Fruit fly (Drosophila melanogaster): ENCODE measurements around the gene pn.

The pn gene

dm6 chrX:2137587-2138341 is 43.2 kb upstream of the pn start (continued):
- TF ChIP-seq CG14710 (tag; optimal IDR thresholded peaks at IDR 0.05) (peak; percentile 98), Mrtf (GFP tag; IDR thresholded peaks at IDR 0.05) (peak; percentile 98), ara (GFP tag; IDR thresholded peaks at IDR 0.05) (peak; percentile 99), cato (GFP tag; optimal IDR thresholded peaks at IDR 0.05; ENCODE audit: borderline replicate concordance) (peak; percentile 97), CG6854 (GFP tag; optimal IDR thresholded peaks at IDR 0.05) (peak; percentile 99), Ptx1 (GFP tag; IDR thresholded peaks at IDR 0.05) (peak; percentile 99), Max (GFP tag; optimal IDR thresholded peaks at IDR 0.05) (peak; percentile 98), Chrac-16 (GFP tag; optimal IDR thresholded peaks at IDR 0.05) (peak; percentile 98), ash1 (GFP tag; optimal IDR thresholded peaks at IDR 0.05) (peak; percentile 85), CG32772 (GFP tag; IDR thresholded peaks at IDR 0.05) (peak; percentile 98), z (GFP tag; IDR thresholded peaks at IDR 0.05) (peak; percentile 79), CG17802 (tag; optimal IDR thresholded peaks at IDR 0.05) (peak; percentile 92), so (GFP tag; IDR thresholded peaks at IDR 0.05) (peak; percentile 99), H15 (GFP tag; IDR thresholded peaks at IDR 0.05) (peak; percentile 98), Gsc (GFP tag; IDR thresholded peaks at IDR 0.05) (peak; percentile 96), CG12299 (tag; optimal IDR thresholded peaks at IDR 0.05) (peak; percentile 99), CG5180 (GFP tag; optimal IDR thresholded peaks at IDR 0.05) (peak; percentile 93), vvl (GFP tag; IDR thresholded peaks at IDR 0.05) (peak; percentile 99), ttk (GFP tag; IDR thresholded peaks at IDR 0.05) (peak; percentile 98), seq (GFP tag; IDR thresholded peaks at IDR 0.05) (peak; percentile 99), fru (optimal IDR thresholded peaks at IDR 0.05) (no peak), Sin3A (optimal IDR thresholded peaks at IDR 0.05) (no peak), CG10979 (tag; optimal IDR thresholded peaks at IDR 0.05) (peak; percentile 99), CG31224 (GFP tag; IDR thresholded peaks at IDR 0.05) (peak; percentile 97), Jarid2 (GFP tag; optimal IDR thresholded peaks at IDR 0.05) (peak; percentile 91), Camta (GFP tag; optimal IDR thresholded peaks at IDR 0.05) (peak; percentile 96), Oaz (GFP tag; IDR thresholded peaks at IDR 0.05) (peak; percentile 99), mirr (GFP tag; optimal IDR thresholded peaks at IDR 0.05) (peak; percentile 97), Lpt (GFP tag; optimal IDR thresholded peaks at IDR 0.05) (no peak), pum (GFP tag; optimal IDR thresholded peaks at IDR 0.05) (peak; percentile 89), gro (GFP tag; optimal IDR thresholded peaks at IDR 0.05) (peak; percentile 92), CG6683 (GFP tag; optimal IDR thresholded peaks at IDR 0.05) (peak; percentile 99), exex (tag; optimal IDR thresholded peaks at IDR 0.05) (peak; percentile 93), Optix (GFP tag; IDR thresholded peaks at IDR 0.05) (peak; percentile 93), CG2199 (GFP tag; IDR thresholded peaks at IDR 0.05) (peak; percentile 97), slou (GFP tag; optimal IDR thresholded peaks at IDR 0.05) (peak; percentile 98), CG5953 (GFP tag; IDR thresholded peaks at IDR 0.05) (peak; percentile 96), cad (GFP tag; optimal IDR thresholded peaks at IDR 0.05) (no peak), CG11085 (GFP tag; IDR thresholded peaks at IDR 0.05) (peak; percentile 98), dmrt99B (tag; optimal IDR thresholded peaks at IDR 0.05) (peak; percentile 100), CG14667 (GFP tag; IDR thresholded peaks at IDR 0.05) (peak; percentile 98), hbn (GFP tag; IDR thresholded peaks at IDR 0.05; ENCODE audit: partially characterized antibody) (peak; percentile 15; the same call in 1 of the 2 replicates), vnd (GFP tag; IDR thresholded peaks at IDR 0.05; ENCODE audit: partially characterized antibody) (peak; percentile 80), da (GFP tag; optimal IDR thresholded peaks at IDR 0.05) (peak; percentile 84), CG16779 (GFP tag; IDR thresholded peaks at IDR 0.05) (peak; percentile 95), CG12071 (GFP tag; optimal IDR thresholded peaks at IDR 0.05) (peak; percentile 98), eyg (GFP tag; optimal IDR thresholded peaks at IDR 0.05) (peak; percentile 55), Hey (tag; optimal IDR thresholded peaks at IDR 0.05) (peak; percentile 94), Side (GFP tag; optimal IDR thresholded peaks at IDR 0.05) (peak; percentile 92), CG10959 (GFP tag; IDR thresholded peaks at IDR 0.05) (peak; percentile 98), CG1792 (GFP tag; optimal IDR thresholded peaks at IDR 0.05) (peak; percentile 75)
